Fruit fly (Drosophila melanogaster): ENCODE results near the gene CG1208.

The CG1208 gene

DNA sequence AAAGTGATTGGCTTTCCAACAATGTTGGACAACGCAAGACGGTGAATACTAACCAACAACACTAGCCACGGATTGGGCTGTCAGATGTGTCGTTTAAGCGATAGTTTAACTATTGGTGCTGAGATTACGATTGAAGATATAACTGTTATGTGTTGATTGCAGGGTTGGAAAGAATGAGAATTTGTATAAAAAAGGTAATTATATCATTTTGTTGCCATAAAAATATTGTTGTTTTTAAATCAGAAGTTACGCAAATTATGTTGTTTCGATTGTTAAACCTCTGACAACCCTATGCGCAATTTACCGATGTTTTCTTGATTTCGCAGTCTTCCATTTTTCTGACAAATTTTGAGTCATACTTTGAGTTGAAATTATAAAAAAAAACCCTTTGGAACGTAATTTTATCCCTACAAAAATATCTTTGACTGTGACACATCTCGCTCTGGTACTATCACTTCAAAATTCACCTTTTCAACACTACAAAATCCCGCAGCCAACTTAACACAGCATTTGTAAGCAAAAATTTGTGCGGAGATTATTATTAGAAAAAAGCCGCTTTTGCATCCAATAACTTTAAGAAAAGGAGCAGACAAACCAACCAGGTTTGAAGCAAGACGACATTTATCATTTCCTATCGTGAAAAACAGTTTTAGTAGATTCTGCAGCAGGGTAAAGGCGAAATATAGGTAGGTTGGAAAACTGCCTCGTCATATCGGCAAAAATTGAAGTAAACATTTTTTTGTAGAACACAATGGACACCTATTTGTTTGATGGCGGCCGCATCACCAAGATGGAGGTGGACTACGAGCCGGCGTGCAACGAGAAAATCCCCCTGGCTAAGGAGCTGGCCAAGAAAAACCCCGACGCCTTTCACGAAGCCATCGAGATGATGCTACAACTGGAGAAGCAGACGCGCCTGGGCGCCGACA is 42.1 kb upstream of the CG1208 start, which contains the start of the genes Hat1 and Rpn5 (continued):
- TF ChIP-seq CG4820 (GFP tag; optimal IDR thresholded peaks at IDR 0.05) = peak; percentile 85
- TF ChIP-seq Hr39 (optimal IDR thresholded peaks at IDR 0.05) = no peak
- TF ChIP-seq Myb (GFP tag; optimal IDR thresholded peaks at IDR 0.05) = peak; percentile 78
- no peak for TF ChIP-seq fru (optimal IDR thresholded peaks at IDR 0.05)
- TF ChIP-seq Sox100B (GFP tag; optimal IDR thresholded peaks at IDR 0.05) = peak; percentile 80
- peak; percentile 45; the same call in 2 of the 3 replicates for TF ChIP-seq ci (GFP tag; IDR thresholded peaks at IDR 0.05)
- peak; percentile 56; the same call in 2 of the 3 replicates for TF ChIP-seq B-H1 (GFP tag; IDR thresholded peaks at IDR 0.05)
- TF ChIP-seq Chrac-16 (GFP tag; optimal IDR thresholded peaks at IDR 0.05) = peak; percentile 80
- TF ChIP-seq grau (tag; optimal IDR thresholded peaks at IDR 0.05) = peak; percentile 67
- peak; percentile 72 for TF ChIP-seq eyg (GFP tag; optimal IDR thresholded peaks at IDR 0.05)
- peak; percentile 66; the same call in 2 of the 3 replicates for TF ChIP-seq zen2 (GFP tag; IDR thresholded peaks at IDR 0.05; ENCODE audit: partially characterized antibody)
- TF ChIP-seq CG8765 (GFP tag; IDR thresholded peaks at IDR 0.05) = 0 out of 2 replicates have a peak, but pooled peaks have one; percentile 33
- no peak for TF ChIP-seq aop (GFP tag; IDR thresholded peaks at IDR 0.05)
- no peak for TF ChIP-seq Kr (GFP tag; optimal IDR thresholded peaks at IDR 0.05)
- TF ChIP-seq CG10366 (GFP tag; IDR thresholded peaks at IDR 0.05) = peak; percentile 47
- TF ChIP-seq stwl (tag; optimal IDR thresholded peaks at IDR 0.05) = peak; percentile 82
- peak; percentile 63; the same call in 2 of the 3 replicates for TF ChIP-seq hb (GFP tag; IDR thresholded peaks at IDR 0.05; ENCODE audit: partially characterized antibody)
- peak; percentile 65 for TF ChIP-seq NfI (GFP tag; optimal IDR thresholded peaks at IDR 0.05)
- TF ChIP-seq HmgZ (tag; optimal IDR thresholded peaks at IDR 0.05) = peak; percentile 83
- TF ChIP-seq CG16863 (GFP tag; optimal IDR thresholded peaks at IDR 0.05) = peak; percentile 92
- peak; percentile 69 for TF ChIP-seq CG12236 (GFP tag; optimal IDR thresholded peaks at IDR 0.05)
- peak; percentile 85 for TF ChIP-seq CG8944 (GFP tag; optimal IDR thresholded peaks at IDR 0.05)
- peak; percentile 93 for TF ChIP-seq CG3995 (GFP tag; optimal IDR thresholded peaks at IDR 0.05)
- TF ChIP-seq Lim3 (GFP tag; IDR thresholded peaks at IDR 0.05) = no peak
- TF ChIP-seq dm (GFP tag; optimal IDR thresholded peaks at IDR 0.05) = peak; percentile 82
- TF ChIP-seq NC2α (GFP tag; optimal IDR thresholded peaks at IDR 0.05) = peak; percentile 77
- TF ChIP-seq CG8478 (optimal IDR thresholded peaks at IDR 0.05) = no peak
- TF ChIP-seq fd102C (GFP tag; optimal IDR thresholded peaks at IDR 0.05) = no peak
- no peak; the same call in 1 of the 2 replicates for TF ChIP-seq CG10321 (GFP tag; IDR thresholded peaks at IDR 0.05)
- TF ChIP-seq ATbp (GFP tag; optimal IDR thresholded peaks at IDR 0.05) = peak; percentile 48
- peak; percentile 95 for TF ChIP-seq CG17361 (GFP tag; IDR thresholded peaks at IDR 0.05)
- peak; percentile 59; the same call in 1 of the 2 replicates for TF ChIP-seq chm (GFP tag; IDR thresholded peaks at IDR 0.05)
- TF ChIP-seq CG17328 (GFP tag; IDR thresholded peaks at IDR 0.05) = peak; percentile 41; the same call in 1 of the 2 replicates
- TF ChIP-seq CkIIα-i1 (GFP tag; IDR thresholded peaks at IDR 0.05) = no peak
- peak; percentile 84 for TF ChIP-seq phol (tag; optimal IDR thresholded peaks at IDR 0.05)
- peak; percentile 87 for TF ChIP-seq kay (GFP tag; optimal IDR thresholded peaks at IDR 0.05)
- TF ChIP-seq CG17912 (GFP tag; optimal IDR thresholded peaks at IDR 0.05) = no peak
- peak; percentile 59 for TF ChIP-seq CG4328 (GFP tag; optimal IDR thresholded peaks at IDR 0.05)
- no peak for TF ChIP-seq gsb (GFP tag; IDR thresholded peaks at IDR 0.05)
- TF ChIP-seq jing (GFP tag; optimal IDR thresholded peaks at IDR 0.05) = peak; percentile 65
- TF ChIP-seq slp2 (GFP tag; optimal IDR thresholded peaks at IDR 0.05) = peak; percentile 87
- peak; percentile 92 for TF ChIP-seq lilli (GFP tag; optimal IDR thresholded peaks at IDR 0.05)
- TF ChIP-seq H2.0 (GFP tag; IDR thresholded peaks at IDR 0.05) = peak; percentile 59
- TF ChIP-seq CG2199 (GFP tag; IDR thresholded peaks at IDR 0.05) = no peak
- TF ChIP-seq Six4 (GFP tag; optimal IDR thresholded peaks at IDR 0.05) = peak; percentile 74
- TF ChIP-seq usp (GFP tag; optimal IDR thresholded peaks at IDR 0.05) = no peak
- peak; percentile 93 for TF ChIP-seq fu2 (GFP tag; optimal IDR thresholded peaks at IDR 0.05)
- TF ChIP-seq tll (GFP tag; optimal IDR thresholded peaks at IDR 0.05) = peak; percentile 59 to 78
- TF ChIP-seq CG16813 (GFP tag; IDR thresholded peaks at IDR 0.05; ENCODE audit: partially characterized antibody) = peak; percentile 78
- peak; percentile 82 for TF ChIP-seq bcd (GFP tag; optimal IDR thresholded peaks at IDR 0.05)
